Worm (Caenorhabditis elegans): ENCODE measurements around the gene Y116F11A.6.

- no peak for TF ChIP-seq W03F9.2 (tag; optimal IDR thresholded peaks at IDR 0.05)
- TF ChIP-seq dao-5 (tag; optimal IDR thresholded peaks at IDR 0.05): no peak
- no peak for TF ChIP-seq him-1 (tag; optimal IDR thresholded peaks at IDR 0.05)
Measured at ce11 chrV:19760751-19761150, 41.4 kb downstream of the Y116F11A.6 start, which contains the start of gene M162.5.
